Worm (Caenorhabditis elegans) whole organism, L4/young adult: Measurements from ENCODE around the gene clec-24.

ENCODE experiments used
- W03F9.2 ChIP-seq: fragments of 150-350 bp; optimal IDR thresholded peaks from 2 replicates; lab custom pipeline; 2014; ENCODE audit warnings: missing biosample characterization, missing genetic modification characterization
- dao-5 ChIP-seq: sonication (generic microtip); optimal IDR thresholded peaks from 2 replicates; lab custom pipeline; 2016; ENCODE audit warnings: missing genotype, missing genetic modification characterization, moderate library complexity, missing compliant biosample characterization
- him-1 ChIP-seq: sonication (generic microtip); optimal IDR thresholded peaks from 2 replicates; lab custom pipeline; 2016; ENCODE audit warnings: missing genotype, missing genetic modification reagents, missing genetic modification characterization, missing compliant biosample characterization

Gene clec-24

ce11 chrV:16861719-16862118 lies at the start of gene clec-24, which contains the start of gene clec-32:
Gene clec-24, plus strand, starts transcription at chrV:16862012.
Gene clec-32, minus strand, starts transcription at chrV:16861819.
- no peak for TF ChIP-seq dao-5 (tag; lab: Kevin White, UChicago)
- TF ChIP-seq him-1 (tag; lab: Kevin White, UChicago), result no peak
- TF ChIP-seq W03F9.2 (tag; lab: Kevin White, UChicago), result no peak

- no peak for TF ChIP-seq dao-5 (tag; lab: Kevin White, UChicago)
- TF ChIP-seq him-1 (tag; lab: Kevin White, UChicago), result no peak
- TF ChIP-seq W03F9.2 (tag; lab: Kevin White, UChicago), result no peak
These were observed 49.4 kb upstream of the clec-24 start for ce11 chrV:16812371-16812770.

ce11 chrV:16814541-16815207 lies 47.1 kb upstream of the clec-24 start:
- TF ChIP-seq him-1 (tag; lab: Kevin White, UChicago) (no peak), W03F9.2 (tag; lab: Kevin White, UChicago) (no peak), dao-5 (tag; lab: Kevin White, UChicago) (no peak)

ce11 chrV:16815261-16815660 lies 46.6 kb upstream of the clec-24 start, which contains the start of gene T20B3.1:
Gene T20B3.1, plus strand, starts transcription at chrV:16815561.
- TF ChIP-seq him-1 (tag; lab: Kevin White, UChicago) (no peak), dao-5 (tag; lab: Kevin White, UChicago) (no peak), W03F9.2 (tag; lab: Kevin White, UChicago) (no peak)

- TF ChIP-seq W03F9.2 (tag; lab: Kevin White, UChicago), result no peak
- no peak for TF ChIP-seq him-1 (tag; lab: Kevin White, UChicago)
- TF ChIP-seq dao-5 (tag; lab: Kevin White, UChicago), result no peak
These were observed 45.1 kb upstream of the clec-24 start for ce11 chrV:16816707-16817106.

- no peak for TF ChIP-seq him-1 (tag; lab: Kevin White, UChicago)
- TF ChIP-seq W03F9.2 (tag; lab: Kevin White, UChicago), result no peak
- TF ChIP-seq dao-5 (tag; lab: Kevin White, UChicago), result no peak
These were observed 40.5 kb upstream of the clec-24 start, which contains the start of gene T20B3.14 for ce11 chrV:16821270-16821737. Gene T20B3.14, minus strand, starts transcription at chrV:16821320.

- TF ChIP-seq dao-5 (tag; lab: Kevin White, UChicago), result no peak
- TF ChIP-seq him-1 (tag; lab: Kevin White, UChicago), result no peak
- no peak for TF ChIP-seq W03F9.2 (tag; lab: Kevin White, UChicago)
These were observed 34.3 kb upstream of the clec-24 start, which contains the start of gene srh-216 for ce11 chrV:16827485-16827884. Gene srh-216, minus strand, starts transcription at chrV:16827585.

ce11 chrV:16829396-16829795 lies 32.4 kb upstream of the clec-24 start, which contains the start of gene srh-214:
Gene srh-214, minus strand, starts transcription at chrV:16829755.
- TF ChIP-seq him-1 (tag; lab: Kevin White, UChicago) (no peak), W03F9.2 (tag; lab: Kevin White, UChicago) (no peak), dao-5 (tag; lab: Kevin White, UChicago) (no peak)

- TF ChIP-seq W03F9.2 (tag; lab: Kevin White, UChicago) (no peak), dao-5 (tag; lab: Kevin White, UChicago) (no peak), him-1 (tag; lab: Kevin White, UChicago) (no peak)
These were observed 30.5 kb upstream of the clec-24 start for ce11 chrV:16831310-16831709.

- TF ChIP-seq W03F9.2 (tag; lab: Kevin White, UChicago) (no peak), him-1 (tag; lab: Kevin White, UChicago) (no peak), dao-5 (tag; lab: Kevin White, UChicago) (no peak)
These were observed 29.9 kb upstream of the clec-24 start, which contains the start of gene srh-215 for ce11 chrV:16831921-16832320. Gene srh-215, minus strand, starts transcription at chrV:16832021.

ce11 chrV:16832865-16833264 lies 28.9 kb upstream of the clec-24 start, which contains the start of gene phy-3:
Gene phy-3, plus strand, starts transcription at chrV:16833165.
- TF ChIP-seq him-1 (tag; lab: Kevin White, UChicago) (no peak), W03F9.2 (tag; lab: Kevin White, UChicago) (no peak), dao-5 (tag; lab: Kevin White, UChicago) (no peak)

ce11 chrV:16833672-16834071 lies 28.1 kb upstream of the clec-24 start:
- no peak for TF ChIP-seq W03F9.2 (tag; lab: Kevin White, UChicago)
- TF ChIP-seq him-1 (tag; lab: Kevin White, UChicago), result no peak

ce11 chrV:16834989-16835388 lies 26.8 kb upstream of the clec-24 start, which contains the start of gene tni-3:
Gene tni-3, minus strand, starts transcription at chrV:16835128.
- no peak for TF ChIP-seq W03F9.2 (tag; lab: Kevin White, UChicago)
- TF ChIP-seq him-1 (tag; lab: Kevin White, UChicago), result no peak
- no peak for TF ChIP-seq dao-5 (tag; lab: Kevin White, UChicago)
